Worm (Caenorhabditis elegans) whole organism, L4 larva: ENCODE results near the gene orc-3.

Experiments
- ama-1 ChIP-seq: fragments of 150-350 bp; optimal IDR thresholded peaks from 2 replicates; lab custom pipeline; 2014; ENCODE audit warnings: inconsistent platforms, mixed read lengths
- ceh-32 ChIP-seq: sonication (generic microtip); optimal IDR thresholded peaks from 2 replicates; lab custom pipeline; 2016; ENCODE audit warnings: mild to moderate bottlenecking, missing genetic modification characterization, missing compliant biosample characterization; ENCODE audit not compliant: poor library complexity
- ceh-62 ChIP-seq: sonication (generic microtip); optimal IDR thresholded peaks from 2 replicates; lab custom pipeline; 2017; ENCODE audit warnings: missing biosample characterization, missing genetic modification characterization
- nhr-237 ChIP-seq: sonication (generic microtip); optimal IDR thresholded peaks from 2 replicates; lab custom pipeline; 2017; ENCODE audit warnings: missing biosample characterization, missing genetic modification characterization
- nhr-41 ChIP-seq: fragments of 200-800 bp; sonication (Bioruptor generic); IDR thresholded peaks from 2 replicates; pipeline ENCODE4 v1.3.6; 2022; ENCODE audit warnings: missing genetic modification reagents, missing genetic modification characterization, missing compliant biosample characterization
- nhr-6 ChIP-seq: fragments of 150-350 bp; optimal IDR thresholded peaks from 2 replicates; lab custom pipeline; 2014; ENCODE audit warnings: missing biosample characterization, missing genetic modification characterization
- saeg-2 ChIP-seq: fragments of 200-800 bp; sonication (Bioruptor generic); IDR thresholded peaks from 2 replicates; pipeline ENCODE4 v1.3.6; 2022; ENCODE audit warnings: missing genetic modification reagents, missing genetic modification characterization, missing compliant biosample characterization
- set-16 ChIP-seq: fragments of 200-800 bp; sonication (Bioruptor generic); IDR thresholded peaks from 2 replicates; pipeline ENCODE4 v1.3.6; 2022; ENCODE audit warnings: missing genetic modification reagents, missing genetic modification characterization, missing compliant biosample characterization
- snpc-4 ChIP-seq: fragments of 150-350 bp; optimal IDR thresholded peaks from 2 replicates; lab custom pipeline; 2014; ENCODE audit warnings: missing biosample characterization, missing genetic modification characterization
- vab-7 ChIP-seq: fragments of 200-800 bp; sonication (Bioruptor generic); IDR thresholded peaks from 2 replicates; pipeline ENCODE4 v1.3.6; 2022; ENCODE audit warnings: missing genetic modification reagents, missing genetic modification characterization, missing compliant biosample characterization
- zip-11 ChIP-seq: fragments of 200-800 bp; sonication (Bioruptor generic); IDR thresholded peaks from 2 replicates; pipeline ENCODE4 v1.3.6; 2022; ENCODE audit warnings: missing genetic modification characterization, missing compliant biosample characterization

- TF ChIP-seq ceh-32 (tag; lab: Kevin White, UChicago) (no peak), nhr-41 (GFP tag; lab: Robert Waterston, UW) (no peak), ama-1 (lab: Kevin White, UChicago) (no peak), nhr-237 (no peak), set-16 (no peak), snpc-4 (no peak), nhr-6 (tag; lab: Kevin White, UChicago) (no peak), ceh-62 (no peak), saeg-2 (no peak), zip-11 (GFP tag; lab: Robert Waterston, UW) (no peak), vab-7 (GFP tag; lab: Robert Waterston, UW) (no peak)
Measured at ce11 chrIII:1225595-1225994, 17.7 kb downstream of the orc-3 start.
